Fruit fly (Drosophila melanogaster) S2 (cell line): Measurements from ENCODE around the gene spd-2.

Experiments
- CG8478 ChIP-seq: fragments of >200 bp; optimal IDR thresholded peaks from 2 replicates; lab custom pipeline; 2018
- CTCF ChIP-seq, 2 experiments: fragments of >200 bp; optimal IDR thresholded peaks; 2 replicates each; lab custom pipeline; 2018

dm6 chr3L:16571014-16571738 is 23.6 kb downstream of the spd-2 start:
- no peak for TF ChIP-seq CTCF (optimal IDR thresholded peaks at IDR 0.05; lab: Kevin White, UChicago)
- TF ChIP-seq CG8478 (lab: Kevin White, UChicago), result no peak
